Worm (Caenorhabditis elegans) whole organism, midembryonic: Measurements from ENCODE around the gene F41C3.7.
A peak's percentile ranks its signal among the peaks of the same experiment; 100 is the strongest.

Experiments used
- T22C8.4 ChIP-seq: fragments of 200-800 bp; sonication (Bioruptor generic); IDR thresholded peaks from 2 replicates; pipeline ENCODE4 v1.3.6; 2022; ENCODE audit warnings: missing genetic modification characterization, missing compliant biosample characterization
- cog-1 ChIP-seq: sonication (generic microtip); optimal IDR thresholded peaks from 2 replicates; lab custom pipeline; 2016; ENCODE audit warnings: missing genetic modification characterization, missing compliant biosample characterization
- flt-1 ChIP-seq: fragments of 200-800 bp; sonication (Bioruptor generic); IDR thresholded peaks from 2 replicates; pipeline ENCODE4 v1.3.6; 2022; ENCODE audit warnings: missing genetic modification characterization, missing compliant biosample characterization
- klf-2 ChIP-seq: fragments of 200-800 bp; sonication (Bioruptor generic); conservative IDR thresholded peaks from 2 replicates; pipeline ENCODE4 v1.3.6; 2022; ENCODE audit warnings: missing genetic modification reagents, missing genetic modification characterization, missing compliant biosample characterization
- med-1 ChIP-seq: sonication (generic microtip); optimal IDR thresholded peaks from 2 replicates; lab custom pipeline; 2017; ENCODE audit warnings: missing genetic modification characterization, mild to moderate bottlenecking, missing compliant biosample characterization, antibody characterized with exemption, missing genetic modification reagents; ENCODE audit not compliant: insufficient read depth
- ref-1 ChIP-seq: fragments of 200-800 bp; sonication (Bioruptor generic); conservative IDR thresholded peaks from 2 replicates; pipeline ENCODE4 v1.3.6; 2022; ENCODE audit warnings: missing genetic modification reagents, missing genetic modification characterization, missing compliant biosample characterization
- tab-1 ChIP-seq: fragments of 200-800 bp; sonication (Bioruptor generic); IDR thresholded peaks from 2 replicates; pipeline ENCODE4 v1.3.6; 2022; ENCODE audit warnings: missing genetic modification characterization, missing compliant biosample characterization
- ztf-23 ChIP-seq: fragments of 200-800 bp; sonication (Bioruptor generic); IDR thresholded peaks from 2 replicates; pipeline ENCODE4 v1.3.6; 2022; ENCODE audit warnings: missing genetic modification reagents, missing genetic modification characterization, missing compliant biosample characterization
- ztf-29 ChIP-seq: fragments of 200-800 bp; sonication (Bioruptor generic); IDR thresholded peaks from 2 replicates; pipeline ENCODE4 v1.3.6; 2022; ENCODE audit warnings: missing genetic modification reagents, missing genetic modification characterization, missing compliant biosample characterization

The F41C3.7 gene

DNA sequence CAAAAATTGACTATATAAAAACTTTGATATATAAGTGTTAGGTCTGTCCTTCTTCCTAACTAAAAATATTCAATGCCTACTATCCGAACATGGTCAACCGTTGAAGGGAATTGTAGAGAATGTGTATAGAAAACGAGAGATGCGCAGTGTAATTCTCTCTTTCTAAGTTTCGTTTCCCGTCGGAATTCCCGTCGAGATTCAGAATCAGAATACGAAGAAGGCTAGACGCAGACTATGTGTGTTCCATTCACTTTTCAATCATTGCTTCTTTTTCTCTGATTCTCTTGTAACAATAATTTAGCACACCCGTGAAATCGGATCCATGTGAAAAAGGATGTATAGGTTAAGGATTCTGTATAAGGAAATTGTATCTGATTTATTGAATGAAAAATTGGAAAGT is 4.6 kb downstream of the F41C3.7 start:
- TF ChIP-seq klf-2 (no peak), T22C8.4 (no peak), ref-1 (GFP tag; lab: Robert Waterston, UW) (no peak)

DNA sequence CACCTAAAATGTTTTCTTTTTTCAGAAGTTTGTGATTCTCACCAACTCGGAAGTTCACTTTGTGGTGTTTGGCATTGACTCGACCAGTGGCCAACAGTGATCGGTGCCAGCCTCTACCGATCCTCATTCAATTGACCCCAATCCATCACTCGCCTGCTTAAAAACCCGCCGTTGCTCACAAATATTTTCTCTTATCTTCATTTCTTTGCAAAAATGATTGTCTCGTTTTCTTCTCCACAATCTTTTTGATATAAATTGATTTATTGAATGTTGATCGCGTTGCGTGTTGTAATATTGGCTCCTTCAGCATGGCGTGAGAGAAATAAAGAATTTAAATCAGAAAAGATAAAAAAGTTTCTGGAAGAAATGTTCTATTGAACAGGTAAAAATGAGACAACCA is 6.8 kb downstream of the F41C3.7 start:
- TF ChIP-seq cog-1 (tag; lab: Kevin White, UChicago) (no peak), ztf-23 (GFP tag; lab: Robert Waterston, UW) (no peak), T22C8.4 (no peak), flt-1 (GFP tag; lab: Robert Waterston, UW) (no peak), tab-1 (GFP tag; lab: Robert Waterston, UW) (no peak), ref-1 (GFP tag; lab: Robert Waterston, UW) (no peak), klf-2 (no peak), ztf-29 (GFP tag; lab: Robert Waterston, UW) (no peak), med-1 (GFP tag; lab: Kevin White, UChicago) (no peak)

DNA sequence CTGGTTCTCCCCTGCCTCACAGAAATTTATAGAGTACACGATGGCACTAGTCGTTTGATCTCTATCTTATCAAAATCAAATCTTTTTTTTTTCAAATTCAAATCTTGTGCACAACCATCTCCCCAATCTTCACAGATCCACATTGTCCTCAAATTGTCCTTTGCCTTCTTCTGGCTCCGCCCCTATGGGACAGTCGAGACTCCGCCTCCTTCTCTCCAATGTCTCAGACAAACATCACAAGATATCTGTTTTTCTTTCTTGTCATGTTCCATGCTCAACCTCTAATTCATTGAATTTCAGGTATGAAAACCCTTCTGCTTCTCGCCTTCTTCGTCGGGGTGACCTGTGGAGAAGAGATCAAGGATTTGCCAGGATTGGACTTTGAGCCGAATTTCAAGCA is 7.5 kb downstream of the F41C3.7 start, which contains the start of gene ctsa-1.1:
Gene ctsa-1.1 (plus strand): TSS at position 301 of the 400 bp plus-strand sequence.
- TF ChIP-seq tab-1 (GFP tag; lab: Robert Waterston, UW) (no peak), cog-1 (tag; lab: Kevin White, UChicago) (no peak), ztf-23 (GFP tag; lab: Robert Waterston, UW) (no peak), klf-2 (no peak)

DNA sequence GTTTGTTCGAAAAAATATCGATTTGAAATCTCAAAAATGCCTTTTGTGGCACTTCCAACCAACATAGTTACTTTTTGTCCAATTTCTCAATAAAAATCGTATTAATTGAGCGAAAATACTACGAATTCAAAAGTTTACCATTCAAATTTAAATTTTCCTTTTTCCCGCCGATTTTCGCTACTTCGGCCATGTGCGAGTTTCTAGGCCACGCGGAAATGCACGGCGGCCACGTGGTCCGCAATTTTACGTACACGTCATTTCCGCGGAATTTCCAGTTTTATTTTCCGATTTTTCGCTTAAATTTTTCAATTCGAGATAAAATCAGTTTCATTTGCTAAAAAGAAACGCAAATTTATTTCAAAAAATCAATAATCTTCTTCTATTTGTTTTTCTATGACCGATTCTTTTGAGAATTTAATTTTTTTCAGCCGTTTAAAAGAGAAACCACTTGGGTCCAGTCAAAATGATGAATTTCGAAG is 10.2 kb downstream of the F41C3.7 start, which contains the start of gene eas-1:
Gene eas-1 (plus strand): TSS at position 429 of the 479 bp plus-strand sequence.
- no peak for TF ChIP-seq med-1 (GFP tag; lab: Kevin White, UChicago)
- no peak for TF ChIP-seq T22C8.4
- peak; percentile 62; the same call in 1 of the 2 replicates for TF ChIP-seq klf-2
- TF ChIP-seq ztf-23 (GFP tag; lab: Robert Waterston, UW): no peak
- no peak for TF ChIP-seq ref-1 (GFP tag; lab: Robert Waterston, UW)
- peak; percentile 68 for TF ChIP-seq flt-1 (GFP tag; lab: Robert Waterston, UW)
- no peak for TF ChIP-seq cog-1 (tag; lab: Kevin White, UChicago)
- TF ChIP-seq ztf-29 (GFP tag; lab: Robert Waterston, UW): no peak
- peak; percentile 21; the same call in 1 of the 2 replicates for TF ChIP-seq tab-1 (GFP tag; lab: Robert Waterston, UW)

DNA sequence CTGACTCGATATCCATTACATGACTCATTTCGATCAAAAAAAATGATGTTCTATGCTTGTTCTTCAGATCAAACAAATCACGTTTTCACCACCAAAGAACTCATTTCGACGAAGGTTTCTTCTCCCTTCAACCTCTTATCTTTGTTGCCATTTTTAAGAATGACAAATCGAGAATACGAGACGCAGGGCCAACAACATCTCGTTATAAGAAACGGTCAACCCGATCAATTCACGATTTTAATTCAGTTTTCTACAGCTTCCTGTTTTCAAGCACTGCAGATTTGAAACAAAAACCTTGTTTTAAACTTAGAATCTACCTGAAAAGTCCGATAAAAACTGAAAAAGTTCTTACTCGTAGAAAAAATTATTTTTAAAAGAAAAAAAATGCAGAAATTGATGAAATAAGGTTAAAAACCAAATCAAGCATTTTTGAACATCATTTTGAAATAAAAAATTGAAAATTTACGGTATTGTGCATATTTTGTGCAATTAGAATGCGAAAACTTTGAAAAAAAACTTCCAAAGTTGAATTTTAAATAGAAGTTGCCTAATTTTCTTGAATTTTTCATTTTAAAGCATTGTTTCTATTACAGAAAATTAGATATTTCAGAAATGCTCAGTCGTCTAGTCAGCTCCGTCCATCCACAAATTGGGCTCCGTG is 11.8 kb downstream of the F41C3.7 start, which contains the start of gene acs-11:
Gene acs-11 (plus strand): TSS at position 611 of the 661 bp plus-strand sequence.
- no peak for TF ChIP-seq ref-1 (GFP tag; lab: Robert Waterston, UW)
- no peak for TF ChIP-seq tab-1 (GFP tag; lab: Robert Waterston, UW)
- TF ChIP-seq T22C8.4: no peak
- TF ChIP-seq ztf-23 (GFP tag; lab: Robert Waterston, UW): no peak
- no peak for TF ChIP-seq flt-1 (GFP tag; lab: Robert Waterston, UW)
- TF ChIP-seq cog-1 (tag; lab: Kevin White, UChicago): no peak
- TF ChIP-seq klf-2: no peak
- TF ChIP-seq ztf-29 (GFP tag; lab: Robert Waterston, UW): no peak
- TF ChIP-seq med-1 (GFP tag; lab: Kevin White, UChicago): no peak

ce11 chrII:4745281-4745680 is 15.4 kb downstream of the F41C3.7 start:
- no peak for TF ChIP-seq flt-1 (GFP tag; lab: Robert Waterston, UW)
- TF ChIP-seq ztf-23 (GFP tag; lab: Robert Waterston, UW): no peak
- TF ChIP-seq klf-2: no peak
- no peak for TF ChIP-seq T22C8.4
- no peak for TF ChIP-seq ref-1 (GFP tag; lab: Robert Waterston, UW)

DNA sequence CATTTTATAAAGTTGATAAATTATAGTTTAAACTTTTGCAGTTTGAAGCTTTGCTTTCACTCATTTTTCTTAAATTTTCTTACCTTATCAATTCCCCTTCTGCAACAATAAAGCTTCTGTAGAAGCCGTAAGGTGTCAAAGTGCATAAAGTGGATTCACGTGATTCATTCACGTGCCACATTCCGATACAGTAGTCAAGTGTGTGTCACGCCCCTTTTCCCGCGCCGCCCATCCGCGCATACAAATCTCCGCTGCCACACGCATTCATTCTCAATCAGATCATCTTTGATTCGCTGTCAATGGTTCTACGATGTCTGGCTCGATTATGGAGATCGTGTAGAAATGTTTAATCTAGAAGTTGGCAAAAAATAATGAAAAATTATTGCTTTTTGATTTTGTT is 17.2 kb downstream of the F41C3.7 start:
- no peak for TF ChIP-seq ztf-29 (GFP tag; lab: Robert Waterston, UW)
- TF ChIP-seq tab-1 (GFP tag; lab: Robert Waterston, UW): no peak
- TF ChIP-seq ztf-23 (GFP tag; lab: Robert Waterston, UW): no peak
- TF ChIP-seq med-1 (GFP tag; lab: Kevin White, UChicago): no peak
- TF ChIP-seq klf-2: no peak
- no peak for TF ChIP-seq ref-1 (GFP tag; lab: Robert Waterston, UW)
- TF ChIP-seq cog-1 (tag; lab: Kevin White, UChicago): no peak
- TF ChIP-seq flt-1 (GFP tag; lab: Robert Waterston, UW): no peak
- TF ChIP-seq T22C8.4: no peak

- TF ChIP-seq ref-1 (GFP tag; lab: Robert Waterston, UW) (no peak), T22C8.4 (no peak), tab-1 (GFP tag; lab: Robert Waterston, UW) (no peak), cog-1 (tag; lab: Kevin White, UChicago) (no peak), med-1 (GFP tag; lab: Kevin White, UChicago) (no peak), flt-1 (GFP tag; lab: Robert Waterston, UW) (no peak), klf-2 (no peak), ztf-29 (GFP tag; lab: Robert Waterston, UW) (no peak), ztf-23 (GFP tag; lab: Robert Waterston, UW) (no peak)
Measured at ce11 chrII:4747697-4748096, 17.9 kb downstream of the F41C3.7 start.

ce11 chrII:4748374-4748773 is 18.5 kb downstream of the F41C3.7 start:
- TF ChIP-seq flt-1 (GFP tag; lab: Robert Waterston, UW) (no peak), cog-1 (tag; lab: Kevin White, UChicago) (no peak), ztf-23 (GFP tag; lab: Robert Waterston, UW) (no peak), klf-2 (no peak), ztf-29 (GFP tag; lab: Robert Waterston, UW) (no peak), ref-1 (GFP tag; lab: Robert Waterston, UW) (no peak), tab-1 (GFP tag; lab: Robert Waterston, UW) (no peak), T22C8.4 (no peak), med-1 (GFP tag; lab: Kevin White, UChicago) (no peak)
